Worm (Caenorhabditis elegans) whole organism, early embryonic: ENCODE results near the gene R05G6.10.

Source experiments
- ets-7 ChIP-seq: sonication (generic microtip); optimal IDR thresholded peaks from 2 replicates; lab custom pipeline; 2016; ENCODE audit warnings: missing genotype, missing genetic modification characterization, missing compliant biosample characterization
- flt-1 ChIP-seq: fragments of 200-800 bp; sonication (Bioruptor generic); IDR thresholded peaks from 2 replicates; pipeline ENCODE4 v1.3.6; 2022; ENCODE audit warnings: missing genetic modification characterization, missing compliant biosample characterization
- hmg-4 ChIP-seq: fragments of 200-800 bp; sonication (Bioruptor generic); optimal IDR thresholded peaks from 2 replicates; lab custom pipeline; 2018; ENCODE audit warnings: mild to moderate bottlenecking, missing genetic modification characterization, missing compliant biosample characterization
- pes-1 ChIP-seq: fragments of 200-800 bp; sonication (Bioruptor generic); IDR thresholded peaks from 2 replicates; pipeline ENCODE4 v1.3.6; 2022; ENCODE audit warnings: missing genetic modification reagents, missing genetic modification characterization, missing compliant biosample characterization
- tbx-37 ChIP-seq: fragments of 200-800 bp; sonication (Bioruptor generic); conservative IDR thresholded peaks from 2 replicates; pipeline ENCODE4 v1.3.6; 2022; ENCODE audit warnings: missing genetic modification reagents, missing genetic modification characterization, missing compliant biosample characterization

ce11 chrIV:7477197-7477596, 65.1 kb downstream of the R05G6.10 start, which contains the start of gene pycr-4:
- TF ChIP-seq tbx-37 (no peak), ets-7 (tag; lab: Kevin White, UChicago) (no peak), hmg-4 (no peak), flt-1 (GFP tag; lab: Robert Waterston, UW) (no peak), pes-1 (GFP tag; lab: Robert Waterston, UW) (no peak)
